Worm (Caenorhabditis elegans) whole organism, early embryonic: ENCODE data around the gene W08F4.10.

Experiments
- B0310.2 ChIP-seq: sonication (generic microtip); optimal IDR thresholded peaks from 2 replicates; lab custom pipeline; 2016; ENCODE audit warnings: mild to moderate bottlenecking, missing genetic modification characterization, missing compliant biosample characterization
- aly-1 ChIP-seq: sonication (generic microtip); optimal IDR thresholded peaks from 2 replicates; lab custom pipeline; 2016; ENCODE audit warnings: missing genetic modification characterization, missing compliant biosample characterization
- ama-1 ChIP-seq: fragments of 150-350 bp; optimal IDR thresholded peaks from 2 replicates; lab custom pipeline; 2014
- ets-7 ChIP-seq: sonication (generic microtip); optimal IDR thresholded peaks from 2 replicates; lab custom pipeline; 2016; ENCODE audit warnings: missing genotype, missing genetic modification characterization, missing compliant biosample characterization
- flt-1 ChIP-seq: fragments of 200-800 bp; sonication (Bioruptor generic); IDR thresholded peaks from 2 replicates; pipeline ENCODE4 v1.3.6; 2022; ENCODE audit warnings: missing genetic modification characterization, missing compliant biosample characterization
- hmbx-1 ChIP-seq: sonication (generic microtip); optimal IDR thresholded peaks from 2 replicates; lab custom pipeline; 2016; ENCODE audit warnings: mild to moderate bottlenecking, missing genetic modification characterization, missing compliant biosample characterization
- hnd-1 ChIP-seq: sonication (generic microtip); optimal IDR thresholded peaks from 2 replicates; lab custom pipeline; 2016; ENCODE audit warnings: missing genetic modification characterization, missing compliant biosample characterization
- pes-1 ChIP-seq: fragments of 200-800 bp; sonication (Bioruptor generic); IDR thresholded peaks from 2 replicates; pipeline ENCODE4 v1.3.6; 2022; ENCODE audit warnings: missing genetic modification reagents, missing genetic modification characterization, missing compliant biosample characterization
- scrt-1 ChIP-seq: fragments of 200-800 bp; sonication (Bioruptor generic); IDR thresholded peaks from 2 replicates; pipeline ENCODE4 v1.3.6; 2022; ENCODE audit warnings: missing genetic modification characterization, missing compliant biosample characterization
- tbx-11 ChIP-seq: fragments of 200-800 bp; sonication (Bioruptor generic); IDR thresholded peaks from 2 replicates; pipeline ENCODE4 v1.3.6; 2022; ENCODE audit warnings: missing genetic modification characterization, missing compliant biosample characterization
- tra-4 ChIP-seq: sonication (generic microtip); optimal IDR thresholded peaks from 2 replicates; lab custom pipeline; 2017; ENCODE audit warnings: missing genetic modification characterization, missing compliant biosample characterization

DNA sequence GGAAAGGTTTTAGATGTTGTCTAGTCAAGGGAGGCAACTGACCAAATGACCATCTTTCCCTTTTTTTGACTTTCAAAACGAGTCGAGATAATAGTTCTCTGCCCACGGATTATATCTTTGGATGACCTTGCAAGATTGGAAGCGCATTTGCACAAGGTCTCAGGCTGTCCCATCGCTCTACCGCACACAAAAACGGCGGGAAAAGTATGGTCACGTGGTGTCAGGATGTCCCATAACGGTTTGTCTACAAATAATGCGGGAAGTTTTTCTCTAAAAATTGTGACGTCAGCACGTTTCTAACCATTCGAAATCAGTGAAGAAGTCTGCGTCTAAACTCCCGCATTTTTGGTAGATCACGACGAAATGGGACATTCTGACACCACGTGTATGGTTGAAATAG, 17.3 kb upstream of the W08F4.10 start, which contains the start of gene W04H10.6:
- no peak for TF ChIP-seq B0310.2 (tag; lab: Kevin White, UChicago)
- TF ChIP-seq hnd-1: no peak
- no peak for TF ChIP-seq tra-4
- no peak for TF ChIP-seq ama-1 (lab: Kevin White, UChicago)
- no peak for TF ChIP-seq tbx-11 (GFP tag; lab: Robert Waterston, UW)
- TF ChIP-seq scrt-1: no peak
- no peak for TF ChIP-seq ets-7 (tag; lab: Kevin White, UChicago)
- no peak for TF ChIP-seq pes-1 (GFP tag; lab: Robert Waterston, UW)
- no peak for TF ChIP-seq hmbx-1
- TF ChIP-seq flt-1 (GFP tag; lab: Robert Waterston, UW): no peak
- no peak for TF ChIP-seq aly-1 (tag; lab: Kevin White, UChicago)
